Fruit fly (Drosophila melanogaster) whole organism, adult: ENCODE results near the gene CG6770.

Experiments used
- CG11617 ChIP-seq: fragments of 200-800 bp; sonication (Bioruptor generic); optimal IDR thresholded peaks from 2 replicates; lab custom pipeline; 2017; ENCODE audit warnings: mild to moderate bottlenecking, missing biosample characterization, missing genetic modification reagents, missing genetic modification characterization
- CG12768 ChIP-seq: fragments of 200-800 bp; sonication (Bioruptor generic); optimal IDR thresholded peaks from 2 replicates; lab custom pipeline; 2017; ENCODE audit warnings: missing biosample characterization, missing genetic modification characterization, mild to moderate bottlenecking, moderate library complexity, missing genetic modification reagents
- CG14711 ChIP-seq: fragments of 200-800 bp; sonication (Bioruptor generic); optimal IDR thresholded peaks from 2 replicates; lab custom pipeline; 2018; ENCODE audit warnings: missing biosample characterization, mild to moderate bottlenecking, missing genetic modification characterization, moderate library complexity
- CG1620 ChIP-seq: fragments of 200-800 bp; sonication (Bioruptor generic); optimal IDR thresholded peaks from 2 replicates; lab custom pipeline; 2016; ENCODE audit warnings: missing biosample characterization, missing genetic modification characterization
- CG33017 ChIP-seq: fragments of 200-800 bp; sonication (Bioruptor generic); optimal IDR thresholded peaks from 2 replicates; lab custom pipeline; 2018; ENCODE audit warnings: missing biosample characterization, mild to moderate bottlenecking, missing genetic modification characterization, moderate library complexity
- CG5204 ChIP-seq: fragments of 200-800 bp; sonication (Bioruptor generic); optimal IDR thresholded peaks from 2 replicates; lab custom pipeline; 2016; ENCODE audit warnings: missing biosample characterization, missing genetic modification characterization
- CG7045 ChIP-seq: fragments of 200-800 bp; sonication (Bioruptor generic); optimal IDR thresholded peaks from 2 replicates; lab custom pipeline; 2017; ENCODE audit warnings: missing biosample characterization, mild to moderate bottlenecking, missing genetic modification characterization
- CG7101 ChIP-seq: fragments of 200-800 bp; sonication (Bioruptor generic); optimal IDR thresholded peaks from 2 replicates; lab custom pipeline; 2018; ENCODE audit warnings: missing biosample characterization, mild to moderate bottlenecking, missing genetic modification characterization, moderate library complexity
- Clk ChIP-seq: fragments of 200-800 bp; sonication (Bioruptor generic); optimal IDR thresholded peaks from 2 replicates; lab custom pipeline; 2017; ENCODE audit warnings: missing biosample characterization, missing genetic modification characterization
- Crg-1 ChIP-seq: fragments of 200-800 bp; sonication (Bioruptor generic); optimal IDR thresholded peaks from 2 replicates; lab custom pipeline; 2016; ENCODE audit warnings: missing biosample characterization, missing genetic modification characterization
- Hr96 ChIP-seq: fragments of 200-800 bp; sonication (Bioruptor generic); optimal IDR thresholded peaks from 2 replicates; lab custom pipeline; 2016; ENCODE audit warnings: missing biosample characterization, missing genetic modification characterization
- Mnt ChIP-seq: fragments of 200-800 bp; sonication (Bioruptor generic); optimal IDR thresholded peaks from 2 replicates; lab custom pipeline; 2016; ENCODE audit warnings: missing biosample characterization, mild to moderate bottlenecking, missing genetic modification characterization
- bab1 ChIP-seq: fragments of 200-800 bp; sonication (Bioruptor generic); optimal IDR thresholded peaks from 3 replicates; lab custom pipeline; 2019; ENCODE audit warnings: missing biosample characterization, mild to moderate bottlenecking, missing genetic modification characterization, moderate library complexity
- cic ChIP-seq: fragments of 200-800 bp; sonication (Bioruptor generic); optimal IDR thresholded peaks from 2 replicates; lab custom pipeline; 2017; ENCODE audit warnings: missing biosample characterization, mild to moderate bottlenecking, missing genetic modification characterization, moderate library complexity
- cnc ChIP-seq, 2 experiments: fragments of >200 bp; optimal IDR thresholded peaks; 2 replicates each; lab custom pipeline; 2017
- kay ChIP-seq: fragments of 200-800 bp; sonication (Bioruptor generic); peaks from one replicate; lab custom pipeline; 2016; ENCODE audit warnings: missing biosample characterization, missing genetic modification characterization, borderline replicate concordance
- ovo ChIP-seq: fragments of 200-800 bp; sonication (Bioruptor generic); optimal IDR thresholded peaks from 2 replicates; lab custom pipeline; 2016; ENCODE audit warnings: missing biosample characterization, missing genetic modification characterization
- pad ChIP-seq: fragments of 200-800 bp; sonication (Bioruptor generic); optimal IDR thresholded peaks from 3 replicates; lab custom pipeline; 2017; ENCODE audit warnings: missing biosample characterization, missing genetic modification characterization, mild to moderate bottlenecking, moderate library complexity, missing genetic modification reagents
- tj ChIP-seq: fragments of 200-800 bp; sonication (Bioruptor generic); optimal IDR thresholded peaks from 3 replicates; lab custom pipeline; 2017; ENCODE audit warnings: missing biosample characterization, mild to moderate bottlenecking, missing genetic modification characterization, moderate library complexity
- toe ChIP-seq: fragments of 200-800 bp; sonication (Bioruptor generic); optimal IDR thresholded peaks from 2 replicates; lab custom pipeline; 2016; ENCODE audit warnings: missing biosample characterization, missing genetic modification characterization

Gene CG6770

DNA sequence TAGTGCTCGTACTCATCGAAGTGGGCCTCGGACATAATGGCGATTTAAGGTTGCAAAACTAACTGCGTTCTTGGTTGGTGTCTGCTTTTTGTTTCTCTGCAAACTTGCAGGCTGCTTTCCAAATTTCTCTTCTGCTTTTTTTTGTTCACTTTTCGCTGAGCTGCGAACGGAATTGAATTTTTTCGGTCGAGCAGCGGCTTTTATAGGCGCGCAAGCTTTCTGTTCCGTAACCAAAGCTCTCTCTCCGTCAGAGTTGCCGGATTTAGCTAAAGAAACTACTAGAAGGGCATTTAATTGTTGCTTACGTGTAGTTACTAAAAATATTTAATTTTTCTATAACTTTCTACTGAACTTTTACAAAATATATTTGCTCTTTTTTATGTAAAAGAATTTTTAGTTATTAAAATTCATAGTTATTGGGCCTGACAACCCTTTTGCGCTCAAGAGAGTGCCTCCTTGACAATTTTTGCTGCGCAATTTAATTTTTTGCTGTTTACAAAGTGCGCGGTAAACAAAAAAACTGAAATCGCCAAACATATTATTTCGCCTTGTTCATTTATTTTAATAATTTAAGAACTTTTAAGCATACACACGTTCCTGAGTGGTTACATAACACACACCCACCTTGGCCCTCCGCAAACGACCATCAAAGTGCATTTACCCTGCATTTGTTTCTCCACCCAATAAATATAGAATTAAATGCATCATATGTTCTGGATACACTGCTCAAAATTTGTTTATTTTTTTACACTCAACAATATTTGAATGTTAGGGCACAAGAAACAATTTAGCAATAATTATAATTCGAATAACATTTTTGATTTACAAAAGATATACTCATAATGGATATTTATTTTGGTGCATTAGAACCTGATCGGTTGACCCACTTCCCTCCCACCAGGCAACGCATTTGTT, at the start of gene CG6770:
Gene CG6770, minus strand, starts transcription at position 178 of the 915 bp plus-strand sequence.
- TF ChIP-seq ovo, result peak; percentile 27
- TF ChIP-seq Hr96 (GFP tag; lab: Kevin White, UChicago), result peak; percentile 75
- peak; percentile 85 for TF ChIP-seq CG5204 (GFP tag; lab: Kevin White, UChicago)
- peak; percentile 96 for TF ChIP-seq tj (GFP tag; lab: Kevin White, UChicago)
- peak; percentile 95 for TF ChIP-seq CG11617
- peak; percentile 70 for TF ChIP-seq Mnt (GFP tag; lab: Kevin White, UChicago)
- peak; percentile 85 for TF ChIP-seq toe (GFP tag; lab: Kevin White, UChicago)
- peak; percentile 79 for TF ChIP-seq CG1620
- TF ChIP-seq bab1 (GFP tag; lab: Kevin White, UChicago), result peak; percentile 89
- peak; percentile 82 for TF ChIP-seq CG7045 (GFP tag; lab: Kevin White, UChicago)
- peak; percentile 45 for TF ChIP-seq cic (GFP tag; lab: Kevin White, UChicago)
- peak; percentile 93 for TF ChIP-seq kay (GFP tag; lab: Kevin White, UChicago)
- TF ChIP-seq Clk (GFP tag; lab: Kevin White, UChicago), result no peak
- TF ChIP-seq Crg-1 (GFP tag; lab: Kevin White, UChicago), result peak; percentile 74
- peak; percentile 100 for TF ChIP-seq CG14711
- peak; percentile 97 for TF ChIP-seq CG7101 (tag; lab: Kevin White, UChicago)
- peak; percentile 97 for TF ChIP-seq CG33017 (tag; lab: Kevin White, UChicago)
- TF ChIP-seq cnc (optimal IDR thresholded peaks at IDR 0.05; lab: Kevin White, UChicago), result no peak
- peak; percentile 92 for TF ChIP-seq CG12768 (GFP tag; lab: Kevin White, UChicago)
- TF ChIP-seq pad (GFP tag; lab: Kevin White, UChicago), result peak; percentile 43

dm6 chr2L:12093652-12094051, 47.7 kb upstream of the CG6770 start:
- TF ChIP-seq Mnt (GFP tag; lab: Kevin White, UChicago), result peak; percentile 33
- no peak for TF ChIP-seq CG12768 (GFP tag; lab: Kevin White, UChicago)
- TF ChIP-seq bab1 (GFP tag; lab: Kevin White, UChicago), result peak; percentile 44

- no peak for TF ChIP-seq CG12768 (GFP tag; lab: Kevin White, UChicago)
- TF ChIP-seq CG7101 (tag; lab: Kevin White, UChicago), result no peak
- no peak for TF ChIP-seq kay (GFP tag; lab: Kevin White, UChicago)
These were observed 46.8 kb upstream of the CG6770 start for dm6 chr2L:12092719-12093118.

DNA sequence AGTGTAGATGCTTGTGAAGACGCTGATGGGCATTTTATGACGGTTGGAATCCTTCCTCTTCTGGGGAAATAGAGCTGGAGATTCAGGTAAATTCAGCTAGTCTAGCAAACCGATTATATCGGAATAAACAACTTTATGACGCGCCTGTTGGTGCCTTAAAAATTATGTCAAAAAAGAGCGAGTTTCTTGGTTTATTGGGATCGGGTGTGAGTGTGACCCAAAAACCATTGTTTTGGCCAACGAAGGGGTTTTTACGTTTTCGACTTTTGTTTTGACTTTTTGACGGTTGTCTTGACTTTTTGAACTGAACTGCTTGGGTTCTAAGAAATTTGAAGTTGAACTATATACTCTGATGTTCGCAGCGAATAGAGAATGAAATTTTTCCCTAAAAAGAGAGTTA, 46.1 kb upstream of the CG6770 start:
- TF ChIP-seq CG33017 (tag; lab: Kevin White, UChicago) (no peak), bab1 (GFP tag; lab: Kevin White, UChicago) (no peak), tj (GFP tag; lab: Kevin White, UChicago) (no peak)

- TF ChIP-seq CG11617 (no peak), CG5204 (GFP tag; lab: Kevin White, UChicago) (no peak), bab1 (GFP tag; lab: Kevin White, UChicago) (no peak), ovo (no peak), Clk (GFP tag; lab: Kevin White, UChicago) (no peak), CG33017 (tag; lab: Kevin White, UChicago) (no peak)
These were observed 45.6 kb upstream of the CG6770 start, which contains the start of gene Pex19 for dm6 chr2L:12091522-12091921. Gene Pex19 (plus strand): TSS chr2L:12091822.

DNA sequence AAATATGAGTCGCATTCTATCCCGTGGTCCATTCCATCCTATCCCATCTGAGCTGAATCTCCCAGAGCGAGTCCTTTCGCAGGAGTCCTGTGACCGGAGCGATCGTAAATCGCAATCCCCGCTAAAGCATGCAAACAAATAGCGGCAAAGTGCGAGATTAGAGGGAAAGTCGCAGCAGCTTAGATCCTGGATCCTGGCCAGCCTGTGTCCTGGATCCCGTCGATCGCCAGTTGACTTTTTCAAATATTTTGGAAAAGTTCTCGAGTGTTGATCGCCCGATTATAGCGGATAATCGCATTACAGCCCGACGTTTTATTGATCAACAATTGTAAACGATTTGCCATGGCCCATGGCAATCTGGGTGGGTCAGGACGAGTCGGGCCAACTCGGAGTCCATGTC, 43.2 kb upstream of the CG6770 start:
- TF ChIP-seq CG12768 (GFP tag; lab: Kevin White, UChicago) (no peak), CG7045 (GFP tag; lab: Kevin White, UChicago) (no peak), Mnt (GFP tag; lab: Kevin White, UChicago) (no peak)

DNA sequence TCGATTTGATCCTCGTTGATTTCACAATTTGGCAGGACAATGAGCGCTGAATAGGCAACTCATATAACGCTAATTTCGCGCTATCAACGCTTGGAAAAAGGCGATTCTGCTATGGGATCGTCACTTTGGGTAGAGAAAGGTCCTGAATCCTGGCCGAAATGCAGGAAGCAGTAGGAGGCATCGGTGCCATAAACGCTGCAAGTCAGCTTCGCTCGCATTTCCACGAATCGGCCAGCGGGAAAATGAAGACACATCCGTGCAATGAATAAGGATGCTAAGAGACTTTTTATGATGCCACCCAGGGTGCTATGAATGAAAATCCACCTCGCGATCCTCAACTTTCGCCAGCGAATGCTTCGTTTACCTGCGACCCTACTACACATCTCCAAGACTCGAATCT, 41.5 kb upstream of the CG6770 start:
- TF ChIP-seq tj (GFP tag; lab: Kevin White, UChicago), result no peak
- TF ChIP-seq CG33017 (tag; lab: Kevin White, UChicago), result no peak
- no peak for TF ChIP-seq Clk (GFP tag; lab: Kevin White, UChicago)
- no peak for TF ChIP-seq CG7045 (GFP tag; lab: Kevin White, UChicago)
- no peak for TF ChIP-seq Mnt (GFP tag; lab: Kevin White, UChicago)
- no peak for TF ChIP-seq CG7101 (tag; lab: Kevin White, UChicago)
- no peak for TF ChIP-seq pad (GFP tag; lab: Kevin White, UChicago)
- TF ChIP-seq CG1620, result no peak
- TF ChIP-seq bab1 (GFP tag; lab: Kevin White, UChicago), result no peak
- TF ChIP-seq ovo, result no peak
- TF ChIP-seq cnc (optimal IDR thresholded peaks at IDR 0.05; lab: Kevin White, UChicago), result no peak
